Fruit fly (Drosophila melanogaster) whole organism, adult: ENCODE data around the gene ringer.

Experiments
- CG1620 ChIP-seq: fragments of 200-800 bp; sonication (Bioruptor generic); optimal IDR thresholded peaks from 2 replicates; lab custom pipeline; 2016; ENCODE audit warnings: missing biosample characterization, missing genetic modification characterization
- CG5204 ChIP-seq: fragments of 200-800 bp; sonication (Bioruptor generic); optimal IDR thresholded peaks from 2 replicates; lab custom pipeline; 2016; ENCODE audit warnings: missing biosample characterization, missing genetic modification characterization
- CG7045 ChIP-seq: fragments of 200-800 bp; sonication (Bioruptor generic); optimal IDR thresholded peaks from 2 replicates; lab custom pipeline; 2017; ENCODE audit warnings: missing biosample characterization, mild to moderate bottlenecking, missing genetic modification characterization
- bab1 ChIP-seq: fragments of 200-800 bp; sonication (Bioruptor generic); optimal IDR thresholded peaks from 3 replicates; lab custom pipeline; 2019; ENCODE audit warnings: missing biosample characterization, mild to moderate bottlenecking, missing genetic modification characterization, moderate library complexity
- cnc ChIP-seq, 2 experiments: fragments of >200 bp; optimal IDR thresholded peaks; 2 replicates each; lab custom pipeline; 2017
- kay ChIP-seq: fragments of 200-800 bp; sonication (Bioruptor generic); peaks from one replicate; lab custom pipeline; 2016; ENCODE audit warnings: missing biosample characterization, missing genetic modification characterization, borderline replicate concordance
- toe ChIP-seq: fragments of 200-800 bp; sonication (Bioruptor generic); optimal IDR thresholded peaks from 2 replicates; lab custom pipeline; 2016; ENCODE audit warnings: missing biosample characterization, missing genetic modification characterization

DNA sequence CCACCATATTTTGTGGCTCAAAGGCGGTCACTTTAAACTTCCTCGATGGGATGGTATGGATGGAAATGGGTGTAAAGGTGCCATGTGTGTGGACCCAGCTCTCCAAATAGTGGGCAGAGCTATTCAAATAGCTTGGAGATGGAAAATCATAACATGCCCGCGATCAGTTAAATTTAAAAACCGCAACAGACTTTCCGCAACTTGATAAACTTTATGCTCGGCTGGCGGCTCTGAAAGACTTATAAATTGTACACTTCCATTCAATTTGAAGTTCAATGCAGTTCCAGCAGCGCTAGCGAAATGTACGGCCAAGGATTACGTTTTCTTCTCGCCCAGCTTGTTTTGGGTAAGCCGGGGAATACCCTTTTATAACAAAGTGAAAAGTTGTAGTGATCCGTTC, 13.2 kb downstream of the ringer start, which contains the start of gene CG33257:
- no peak for TF ChIP-seq cnc (optimal IDR thresholded peaks at IDR 0.05; lab: Kevin White, UChicago)
- no peak for TF ChIP-seq bab1 (GFP tag; lab: Kevin White, UChicago)
- TF ChIP-seq CG5204 (GFP tag; lab: Kevin White, UChicago): no peak
- TF ChIP-seq CG7045 (GFP tag; lab: Kevin White, UChicago): no peak
- no peak for TF ChIP-seq kay (GFP tag; lab: Kevin White, UChicago)
- TF ChIP-seq toe: no peak
- no peak for TF ChIP-seq CG1620 (GFP tag; lab: Kevin White, UChicago)
